Worm (Caenorhabditis elegans): ENCODE results near the gene algn-12.

DNA sequence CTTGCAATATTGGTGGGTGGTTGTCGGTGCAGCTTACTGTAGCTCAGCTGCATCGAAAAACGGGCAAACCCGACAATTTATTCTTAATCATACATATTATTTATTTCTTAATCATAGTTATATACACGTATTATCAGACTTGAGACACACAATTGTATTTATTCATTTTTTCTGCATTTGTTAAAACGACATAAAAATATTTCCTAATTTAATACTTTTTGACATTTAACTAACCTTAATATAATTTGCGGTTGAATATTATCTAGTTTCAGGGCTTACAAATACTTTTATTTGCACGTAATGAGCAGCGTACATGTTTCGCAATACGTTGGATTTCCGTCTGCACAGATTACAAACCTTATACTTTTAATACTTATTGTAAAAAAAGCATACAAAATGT is 23.4 kb downstream of the algn-12 start, which contains the start of gene str-138:
- TF ChIP-seq med-1 (GFP tag; optimal IDR thresholded peaks at IDR 0.05; ENCODE audit: insufficient read depth) (no peak), cog-1 (tag; optimal IDR thresholded peaks at IDR 0.05) (no peak), tab-1 (GFP tag; IDR thresholded peaks at IDR 0.05) (no peak), ref-1 (GFP tag; conservative IDR thresholded peaks at IDR 0.05) (no peak), ztf-23 (GFP tag; IDR thresholded peaks at IDR 0.05) (no peak), flt-1 (GFP tag; IDR thresholded peaks at IDR 0.05) (no peak), T22C8.4 (GFP tag; IDR thresholded peaks at IDR 0.05) (no peak)

Data from whole organism, midembryonic.